Fruit fly (Drosophila melanogaster) whole organism, pupa: ENCODE measurements around the gene CG18754.

Source experiments
- CG10348 ChIP-seq: fragments of 200-800 bp; sonication (Bioruptor generic); IDR thresholded peaks from 2 replicates; pipeline ENCODE4 v1.3.6; 2022; ENCODE audit warnings: missing biosample characterization, missing genetic modification characterization
- CG12605 ChIP-seq: fragments of 200-800 bp; sonication (Bioruptor generic); IDR thresholded peaks from 2 replicates; pipeline ENCODE4 v1.3.6; 2022; ENCODE audit warnings: missing biosample characterization, missing genetic modification characterization
- CG13204 ChIP-seq: fragments of 200-800 bp; sonication (Bioruptor generic); optimal IDR thresholded peaks from 2 replicates; lab custom pipeline; 2018; ENCODE audit warnings: missing biosample characterization, mild to moderate bottlenecking, missing genetic modification characterization, moderate library complexity
- CG14655 ChIP-seq: fragments of 200-800 bp; sonication (Bioruptor generic); optimal IDR thresholded peaks from 3 replicates; lab custom pipeline; 2017; ENCODE audit warnings: mild to moderate bottlenecking, missing biosample characterization, missing genetic modification reagents, missing genetic modification characterization
- CG15710 ChIP-seq: fragments of 200-800 bp; sonication (Bioruptor generic); optimal IDR thresholded peaks from 2 replicates; lab custom pipeline; 2018; ENCODE audit warnings: missing biosample characterization, mild to moderate bottlenecking, missing genetic modification characterization, moderate library complexity
- CG17806 ChIP-seq: fragments of 200-800 bp; sonication (Bioruptor generic); optimal IDR thresholded peaks from 2 replicates; lab custom pipeline; 2018; ENCODE audit warnings: missing biosample characterization, mild to moderate bottlenecking, missing genetic modification characterization, moderate library complexity
- CG32121 ChIP-seq: fragments of 200-800 bp; sonication (Bioruptor generic); IDR thresholded peaks from 2 replicates; pipeline ENCODE4 v1.3.6; 2022; ENCODE audit warnings: missing biosample characterization, missing genetic modification characterization
- CG34367 ChIP-seq: fragments of 200-800 bp; sonication (Bioruptor generic); optimal IDR thresholded peaks from 2 replicates; lab custom pipeline; 2018; ENCODE audit warnings: missing biosample characterization, mild to moderate bottlenecking, missing genetic modification characterization
- CG4496 ChIP-seq: fragments of 200-800 bp; sonication (Bioruptor generic); IDR thresholded peaks from 3 replicates; pipeline ENCODE4 v1.3.6; 2022; ENCODE audit warnings: missing biosample characterization, missing genetic modification characterization
- CG8159 ChIP-seq: fragments of 200-800 bp; sonication (Bioruptor generic); optimal IDR thresholded peaks from 3 replicates; lab custom pipeline; 2018; ENCODE audit warnings: missing biosample characterization, mild to moderate bottlenecking, missing genetic modification characterization, moderate library complexity
- CG8301 ChIP-seq: fragments of 200-800 bp; sonication (Bioruptor generic); optimal IDR thresholded peaks from 2 replicates; lab custom pipeline; 2018; ENCODE audit warnings: missing biosample characterization, mild to moderate bottlenecking, missing genetic modification characterization
- CG9948 ChIP-seq: fragments of 200-800 bp; sonication (Bioruptor generic); optimal IDR thresholded peaks from 2 replicates; lab custom pipeline; 2018; ENCODE audit warnings: missing biosample characterization, mild to moderate bottlenecking, missing genetic modification characterization, moderate library complexity
- D1 ChIP-seq: fragments of 200-800 bp; sonication (Bioruptor generic); optimal IDR thresholded peaks from 2 replicates; lab custom pipeline; 2018; ENCODE audit warnings: missing biosample characterization, mild to moderate bottlenecking, missing genetic modification characterization, moderate library complexity
- EcR ChIP-seq: fragments of 200-800 bp; sonication (Bioruptor generic); optimal IDR thresholded peaks from 3 replicates; lab custom pipeline; 2019; ENCODE audit warnings: missing biosample characterization, missing genetic modification characterization, mild to moderate bottlenecking, moderate library complexity, missing genetic modification reagents
- Ets98B ChIP-seq: fragments of 200-800 bp; sonication (Bioruptor generic); IDR thresholded peaks from 2 replicates; pipeline ENCODE4 v1.3.6; 2022; ENCODE audit warnings: missing biosample characterization, missing genetic modification characterization
- Pif1A ChIP-seq: fragments of 200-800 bp; sonication (Bioruptor generic); optimal IDR thresholded peaks from 3 replicates; lab custom pipeline; 2016; ENCODE audit warnings: missing biosample characterization, missing genetic modification characterization
- Pif1B ChIP-seq: fragments of 200-800 bp; sonication (Bioruptor generic); optimal IDR thresholded peaks from 3 replicates; lab custom pipeline; 2016; ENCODE audit warnings: missing biosample characterization, missing genetic modification characterization
- Snoo ChIP-seq: fragments of 200-800 bp; sonication (Bioruptor generic); optimal IDR thresholded peaks from 3 replicates; lab custom pipeline; 2017; ENCODE audit warnings: missing biosample characterization, mild to moderate bottlenecking, missing genetic modification characterization, inconsistent platforms
- fd96Ca ChIP-seq: fragments of 200-800 bp; sonication (Bioruptor generic); IDR thresholded peaks from 3 replicates; pipeline ENCODE4 v1.3.6; 2022; ENCODE audit warnings: missing biosample characterization, missing genetic modification characterization
- gl ChIP-seq: fragments of 200-800 bp; sonication (Bioruptor generic); optimal IDR thresholded peaks from 2 replicates; lab custom pipeline; 2018; ENCODE audit warnings: missing biosample characterization, mild to moderate bottlenecking, missing genetic modification characterization
- rn ChIP-seq: fragments of 200-800 bp; sonication (Bioruptor generic); IDR thresholded peaks from 2 replicates; pipeline ENCODE4 v1.3.6; 2022; ENCODE audit warnings: missing biosample characterization, missing genetic modification characterization

The CG18754 gene

dm6 chr3R:23682203-23682602 lies 1.7 kb upstream of the CG18754 start, which contains the start of gene CG16710:
CG16710 (plus strand) TSS chr3R:23682503.
- no peak for TF ChIP-seq CG8301 (tag; lab: Kevin White, UChicago)
- TF ChIP-seq CG17806 (tag; lab: Kevin White, UChicago): no peak
- TF ChIP-seq CG13204 (GFP tag; lab: Kevin White, UChicago): no peak
- no peak for TF ChIP-seq CG14655 (GFP tag; lab: Kevin White, UChicago)
- no peak for TF ChIP-seq CG32121 (GFP tag; lab: Robert Waterston, UW)
- no peak for TF ChIP-seq D1 (tag; lab: Kevin White, UChicago)
- no peak for TF ChIP-seq CG34367
- no peak for TF ChIP-seq Pif1A (GFP tag; lab: Kevin White, UChicago)
- TF ChIP-seq CG4496 (GFP tag; lab: Robert Waterston, UW): no peak
- TF ChIP-seq CG12605 (GFP tag; lab: Robert Waterston, UW): no peak

DNA sequence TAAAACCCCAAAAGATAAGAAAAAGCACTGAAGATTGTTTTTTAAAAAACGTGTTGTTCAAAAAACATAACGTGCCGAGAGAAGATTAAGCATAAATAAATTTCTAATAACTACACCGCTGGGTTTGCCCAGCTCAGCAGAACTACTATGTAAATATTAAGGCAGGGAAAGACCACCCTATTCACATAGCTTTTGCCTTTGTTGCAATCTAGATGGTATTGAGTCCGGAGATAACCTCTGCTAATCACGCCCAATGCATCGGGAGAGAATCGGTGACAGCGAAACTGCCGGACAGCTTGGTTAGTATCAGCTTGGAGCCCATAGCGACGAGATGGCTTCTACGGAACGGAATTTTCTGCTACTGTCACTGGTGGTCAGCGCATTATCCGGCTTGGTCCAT lies 2.1 kb downstream of the CG18754 start, which contains the start of gene SPE:
Gene SPE, plus strand, starts transcription at position 301 of the 400 bp plus-strand sequence.
- TF ChIP-seq CG15710 (tag; lab: Kevin White, UChicago) (no peak), CG8159 (tag; lab: Kevin White, UChicago) (no peak), Pif1A (GFP tag; lab: Kevin White, UChicago) (no peak), CG13204 (GFP tag; lab: Kevin White, UChicago) (no peak), CG34367 (no peak), Pif1B (no peak), CG14655 (GFP tag; lab: Kevin White, UChicago) (no peak), Snoo (tag; lab: Kevin White, UChicago) (no peak), rn (GFP tag; lab: Robert Waterston, UW) (no peak), gl (tag; lab: Kevin White, UChicago) (no peak)

DNA sequence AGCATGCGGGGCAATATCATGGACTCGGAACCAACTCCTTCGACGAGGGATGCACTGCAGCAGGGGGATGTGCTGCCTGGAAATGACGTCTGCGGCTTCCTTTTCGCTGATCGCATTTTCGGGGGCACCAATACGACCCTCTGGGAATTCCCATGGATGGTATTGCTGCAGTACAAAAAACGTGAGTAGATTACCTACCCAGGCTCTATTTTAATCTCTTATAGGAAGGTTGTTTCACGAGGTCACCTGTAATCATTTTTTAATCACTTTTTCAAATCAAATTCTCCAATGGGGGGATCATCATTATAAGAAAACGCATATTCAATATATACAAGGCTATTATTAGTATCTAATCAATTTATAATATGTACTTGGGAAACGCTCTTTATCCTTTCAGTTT lies 3.1 kb downstream of the CG18754 start:
- no peak for TF ChIP-seq rn (GFP tag; lab: Robert Waterston, UW)
- TF ChIP-seq CG15710 (tag; lab: Kevin White, UChicago): no peak
- no peak for TF ChIP-seq EcR (GFP tag; lab: Kevin White, UChicago)
- TF ChIP-seq CG17806 (tag; lab: Kevin White, UChicago): no peak
- TF ChIP-seq CG10348 (GFP tag; lab: Robert Waterston, UW): no peak
- TF ChIP-seq CG13204 (GFP tag; lab: Kevin White, UChicago): no peak
- TF ChIP-seq Ets98B (GFP tag; lab: Robert Waterston, UW): no peak
- TF ChIP-seq CG8301 (tag; lab: Kevin White, UChicago): no peak
- TF ChIP-seq Pif1A (GFP tag; lab: Kevin White, UChicago): no peak
- no peak for TF ChIP-seq CG8159 (tag; lab: Kevin White, UChicago)
- no peak for TF ChIP-seq gl (tag; lab: Kevin White, UChicago)
- no peak for TF ChIP-seq fd96Ca (GFP tag; lab: Robert Waterston, UW)
- no peak for TF ChIP-seq CG34367
- no peak for TF ChIP-seq Snoo (tag; lab: Kevin White, UChicago)
- no peak for TF ChIP-seq CG9948 (tag; lab: Kevin White, UChicago)
- no peak for TF ChIP-seq Pif1B
- no peak for TF ChIP-seq CG14655 (GFP tag; lab: Kevin White, UChicago)
- TF ChIP-seq CG12605 (GFP tag; lab: Robert Waterston, UW): no peak
- TF ChIP-seq, all 21 proteins: peak for 0

DNA sequence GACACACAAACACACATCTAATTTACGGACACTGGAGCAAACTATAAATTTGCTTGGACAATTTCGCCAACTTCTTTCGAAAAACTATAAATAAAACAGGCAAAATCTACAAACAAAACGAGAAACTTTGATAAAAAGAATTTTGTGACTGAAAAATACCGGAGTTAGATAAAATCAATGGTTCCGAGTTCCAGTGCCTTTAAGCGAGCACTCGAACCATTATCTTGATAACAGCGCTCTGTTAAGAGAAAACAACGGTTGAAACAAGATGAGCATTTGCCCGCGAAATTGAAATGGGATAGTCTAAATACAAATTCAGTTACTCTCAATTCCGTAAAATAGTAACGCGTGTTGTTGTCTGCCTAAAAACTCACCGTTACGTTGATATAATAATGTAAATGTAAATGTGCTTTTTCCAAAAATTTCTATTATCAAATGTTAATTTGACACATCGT lies 10.7 kb downstream of the CG18754 start, which contains the start of gene CG10254:
Gene CG10254, minus strand, starts transcription at position 405 of the 455 bp plus-strand sequence.
- TF ChIP-seq CG8159 (tag; lab: Kevin White, UChicago) (no peak), CG17806 (tag; lab: Kevin White, UChicago) (no peak), CG8301 (tag; lab: Kevin White, UChicago) (no peak), D1 (tag; lab: Kevin White, UChicago) (no peak), Pif1B (no peak)
- TF ChIP-seq, all 21 proteins: peak for 0

DNA sequence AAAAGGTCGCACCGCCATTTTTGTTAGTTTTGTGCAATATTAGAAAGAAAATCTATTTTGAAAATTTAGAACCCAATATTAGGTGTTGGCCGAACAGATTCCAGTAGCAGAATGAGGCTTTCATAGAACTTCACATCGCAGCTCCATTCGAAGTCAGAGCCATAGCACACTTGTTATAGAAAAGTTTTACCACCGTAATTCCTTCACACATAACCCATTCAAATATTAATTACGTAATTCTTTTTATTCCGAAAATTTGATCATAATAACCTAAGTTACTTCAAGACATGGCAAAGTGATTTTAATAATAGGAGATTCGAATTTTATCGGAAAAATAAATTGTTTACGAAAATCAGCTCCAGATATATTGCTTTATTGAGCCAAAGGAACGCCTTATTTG lies 12.3 kb downstream of the CG18754 start, which contains the start of gene CG10252:
Gene CG10252, minus strand, starts transcription at position 101 of the 400 bp plus-strand sequence.
- no peak for TF ChIP-seq CG9948 (tag; lab: Kevin White, UChicago)
- TF ChIP-seq CG4496 (GFP tag; lab: Robert Waterston, UW): no peak
- TF ChIP-seq D1 (tag; lab: Kevin White, UChicago): no peak
- TF ChIP-seq fd96Ca (GFP tag; lab: Robert Waterston, UW): no peak
- TF ChIP-seq gl (tag; lab: Kevin White, UChicago): no peak
- TF ChIP-seq rn (GFP tag; lab: Robert Waterston, UW): no peak
- no peak for TF ChIP-seq CG8159 (tag; lab: Kevin White, UChicago)
- no peak for TF ChIP-seq CG15710 (tag; lab: Kevin White, UChicago)
- TF ChIP-seq CG12605 (GFP tag; lab: Robert Waterston, UW): no peak
- TF ChIP-seq Pif1A (GFP tag; lab: Kevin White, UChicago): no peak

DNA sequence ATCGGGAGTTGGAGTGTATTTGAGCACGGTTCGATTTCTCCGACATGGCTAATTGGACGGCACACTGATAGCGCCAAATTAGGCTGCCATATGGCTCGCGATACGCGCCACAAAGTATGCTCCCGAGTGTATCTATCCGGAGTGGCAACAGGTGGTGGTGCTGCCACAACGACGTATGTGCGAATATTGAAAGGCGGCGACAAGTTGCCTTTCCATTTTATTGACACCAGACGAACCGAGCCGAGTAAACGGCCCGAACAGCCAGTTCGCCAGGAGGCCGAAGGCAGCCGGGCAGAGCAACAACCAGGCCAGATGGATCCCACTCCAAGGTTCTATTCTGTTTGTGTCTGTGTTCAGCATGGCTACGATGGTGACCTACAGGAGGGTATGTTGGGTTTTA lies 15.0 kb downstream of the CG18754 start, which contains the start of gene prt:
Gene prt, minus strand, starts transcription at position 193 of the 400 bp plus-strand sequence.
- TF ChIP-seq CG4496 (GFP tag; lab: Robert Waterston, UW) (no peak), CG12605 (GFP tag; lab: Robert Waterston, UW) (peak; percentile 70), Pif1B (no peak)
